Worm (Caenorhabditis elegans) whole organism, L1 larva: ENCODE data around the gene hlh-27.

Experiments used
- C16A3.4 ChIP-seq: fragments of 150-350 bp; optimal IDR thresholded peaks from 2 replicates; lab custom pipeline; 2014; ENCODE audit warnings: missing biosample characterization, missing genetic modification characterization
- F16B12.6 ChIP-seq: fragments of 150-350 bp; optimal IDR thresholded peaks from 2 replicates; lab custom pipeline; 2014; ENCODE audit warnings: missing biosample characterization, missing genetic modification characterization
- aha-1 ChIP-seq: fragments of 150-350 bp; optimal IDR thresholded peaks from 2 replicates; lab custom pipeline; 2014; ENCODE audit warnings: missing biosample characterization, missing genetic modification characterization
- alr-1 ChIP-seq: fragments of 200-800 bp; sonication (Bioruptor generic); optimal IDR thresholded peaks from 2 replicates; lab custom pipeline; 2018; ENCODE audit warnings: borderline replicate concordance, mild to moderate bottlenecking, missing genetic modification characterization, missing compliant biosample characterization
- aly-2 ChIP-seq: fragments of 150-350 bp; optimal IDR thresholded peaks from 2 replicates; lab custom pipeline; 2014; ENCODE audit warnings: missing biosample characterization, missing genetic modification characterization
- ceh-63 ChIP-seq: fragments of 200-800 bp; sonication (Bioruptor generic); optimal IDR thresholded peaks from 2 replicates; lab custom pipeline; 2018; ENCODE audit warnings: mild to moderate bottlenecking, missing genetic modification characterization, missing compliant biosample characterization
- ceh-8 ChIP-seq: fragments of 200-800 bp; sonication (Bioruptor generic); optimal IDR thresholded peaks from 2 replicates; lab custom pipeline; 2018; ENCODE audit warnings: mild to moderate bottlenecking, missing genetic modification characterization, moderate library complexity, missing compliant biosample characterization
- ceh-82 ChIP-seq, 3 experiments: fragments of 150-350 bp in 1 of 3; sonication (generic microtip) in 2 of 3; optimal IDR thresholded peaks; 2 replicates each; lab custom pipeline; 2014 to 2017; ENCODE audit warnings: missing biosample characterization in 3 of 3, missing genetic modification characterization in 3 of 3
- ceh-88 ChIP-seq: fragments of 200-800 bp; sonication (Bioruptor generic); IDR thresholded peaks from 2 replicates; pipeline ENCODE4 v1.3.6; 2022; ENCODE audit warnings: missing genetic modification characterization, missing compliant biosample characterization
- ces-1 ChIP-seq: fragments of 150-350 bp; optimal IDR thresholded peaks from 2 replicates; lab custom pipeline; 2014; ENCODE audit warnings: missing biosample characterization, missing genetic modification reagents, missing genetic modification characterization
- dsc-1 ChIP-seq: sonication (generic microtip); optimal IDR thresholded peaks from 2 replicates; lab custom pipeline; 2016; ENCODE audit warnings: mild to moderate bottlenecking, missing genetic modification characterization, missing compliant biosample characterization
- elt-2 ChIP-seq: sonication (generic microtip); optimal IDR thresholded peaks from 2 replicates; lab custom pipeline; 2016; ENCODE audit warnings: missing genetic modification characterization, mild to moderate bottlenecking, inconsistent platforms, missing compliant biosample characterization, missing genetic modification reagents
- fkh-10 ChIP-seq: sonication (generic microtip); optimal IDR thresholded peaks from 2 replicates; lab custom pipeline; 2017; ENCODE audit warnings: missing biosample characterization, missing genetic modification reagents, missing genetic modification characterization
- fkh-4 ChIP-seq: sonication (generic microtip); optimal IDR thresholded peaks from 2 replicates; lab custom pipeline; 2016; ENCODE audit warnings: missing compliant biosample characterization, missing genetic modification characterization, borderline replicate concordance
- fos-1 ChIP-seq: fragments of 150-350 bp; optimal IDR thresholded peaks from 2 replicates; lab custom pipeline; 2014; ENCODE audit warnings: missing biosample characterization, missing genetic modification characterization
- grh-1 ChIP-seq: fragments of 200-800 bp; sonication (Bioruptor generic); IDR thresholded peaks from 2 replicates; pipeline ENCODE4 v1.3.6; 2022; ENCODE audit warnings: missing genetic modification reagents, missing genetic modification characterization, missing compliant biosample characterization
- hlh-17 ChIP-seq: fragments of 200-800 bp; sonication (Bioruptor generic); optimal IDR thresholded peaks from 2 replicates; lab custom pipeline; 2018; ENCODE audit warnings: missing genetic modification characterization, mild to moderate bottlenecking, missing compliant biosample characterization, moderate library complexity, borderline replicate concordance
- isw-1 ChIP-seq: fragments of 200-800 bp; sonication (Bioruptor generic); IDR thresholded peaks from 2 replicates; pipeline ENCODE4 v1.3.6; 2022; ENCODE audit warnings: missing genetic modification characterization, missing compliant biosample characterization
- lin-14 ChIP-seq: fragments of 200-800 bp; sonication (Bioruptor generic); optimal IDR thresholded peaks from 2 replicates; lab custom pipeline; 2018; ENCODE audit warnings: mild to moderate bottlenecking, missing genetic modification characterization, moderate library complexity, missing compliant biosample characterization
- lin-15B ChIP-seq: fragments of 150-350 bp; sonication (generic microtip); optimal IDR thresholded peaks from 3 replicates; lab custom pipeline; 2014; ENCODE audit warnings: missing biosample characterization, missing genetic modification characterization
- lin-35 ChIP-seq, 2 experiments: fragments of 150-350 bp; optimal IDR thresholded peaks; 2 replicates each; lab custom pipeline; 2014; ENCODE audit warnings: missing biosample characterization in 2 of 2, missing genetic modification characterization in 2 of 2, missing genetic modification reagents in 2 of 2
- mab-9 ChIP-seq: fragments of 200-800 bp; sonication (Bioruptor generic); IDR thresholded peaks from 2 replicates; pipeline ENCODE4 v1.3.6; 2022; ENCODE audit warnings: missing genetic modification reagents, missing genetic modification characterization, missing compliant biosample characterization
- mep-1 ChIP-seq: fragments of 150-350 bp; optimal IDR thresholded peaks from 2 replicates; lab custom pipeline; 2014; ENCODE audit warnings: missing biosample characterization, missing genetic modification characterization
- nhr-12 ChIP-seq: sonication (generic microtip); optimal IDR thresholded peaks from 2 replicates; lab custom pipeline; 2017; ENCODE audit warnings: missing biosample characterization, missing genetic modification characterization
- nhr-20 ChIP-seq: sonication (generic microtip); optimal IDR thresholded peaks from 2 replicates; lab custom pipeline; 2016; ENCODE audit warnings: mild to moderate bottlenecking, missing genetic modification characterization, missing compliant biosample characterization
- nhr-77 ChIP-seq: fragments of 150-350 bp; optimal IDR thresholded peaks from 2 replicates; lab custom pipeline; 2014; ENCODE audit warnings: missing biosample characterization, missing genetic modification characterization
- nhr-85 ChIP-seq: sonication (generic microtip); peaks from one replicate; lab custom pipeline; 2016; ENCODE audit warnings: missing genetic modification characterization, inconsistent platforms, missing compliant biosample characterization
- pag-3 ChIP-seq: sonication (generic microtip); optimal IDR thresholded peaks from 2 replicates; lab custom pipeline; 2017; ENCODE audit warnings: missing genetic modification characterization, mild to moderate bottlenecking, missing compliant biosample characterization, antibody characterized with exemption, borderline replicate concordance; ENCODE audit not compliant: insufficient read depth
- pax-3 ChIP-seq: fragments of 200-800 bp; sonication (Bioruptor generic); optimal IDR thresholded peaks from 2 replicates; lab custom pipeline; 2018; ENCODE audit warnings: mild to moderate bottlenecking, missing genetic modification characterization, moderate library complexity, missing compliant biosample characterization
- skn-1 ChIP-seq: fragments of 150-350 bp; optimal IDR thresholded peaks from 2 replicates; lab custom pipeline; 2014; ENCODE audit warnings: missing biosample characterization, missing genetic modification characterization
- snu-23 ChIP-seq: sonication (generic microtip); optimal IDR thresholded peaks from 2 replicates; lab custom pipeline; 2016; ENCODE audit warnings: missing genetic modification characterization, missing compliant biosample characterization
- sup-37 ChIP-seq: fragments of 200-800 bp; sonication (Bioruptor generic); optimal IDR thresholded peaks from 2 replicates; lab custom pipeline; 2018; ENCODE audit warnings: mild to moderate bottlenecking, missing genetic modification characterization, missing compliant biosample characterization
- tbx-2 ChIP-seq: sonication (generic microtip); optimal IDR thresholded peaks from 2 replicates; lab custom pipeline; 2016; ENCODE audit warnings: missing genetic modification characterization, missing compliant biosample characterization
- tlp-1 ChIP-seq: fragments of 150-350 bp; optimal IDR thresholded peaks from 2 replicates; lab custom pipeline; 2014; ENCODE audit warnings: missing biosample characterization, missing genetic modification characterization
- unc-130 ChIP-seq: fragments of 150-350 bp; optimal IDR thresholded peaks from 2 replicates; lab custom pipeline; 2017; ENCODE audit warnings: missing biosample characterization, missing genetic modification characterization, inconsistent platforms
- unc-30 ChIP-seq: sonication (generic microtip); optimal IDR thresholded peaks from 2 replicates; lab custom pipeline; 2017; ENCODE audit warnings: missing biosample characterization, missing genetic modification characterization
- unc-62 ChIP-seq: fragments of 150-350 bp; optimal IDR thresholded peaks from 2 replicates; lab custom pipeline; 2014; ENCODE audit warnings: missing biosample characterization, missing genetic modification reagents, missing genetic modification characterization
- unc-86 ChIP-seq: sonication (generic microtip); optimal IDR thresholded peaks from 2 replicates; lab custom pipeline; 2016; ENCODE audit warnings: missing genetic modification characterization, missing compliant biosample characterization
- unc-98 ChIP-seq: fragments of 200-800 bp; sonication (Bioruptor generic); IDR thresholded peaks from 2 replicates; pipeline ENCODE4 v1.3.6; 2022; ENCODE audit warnings: missing genetic modification characterization, missing compliant biosample characterization
- vab-15 ChIP-seq: sonication (generic microtip); optimal IDR thresholded peaks from 2 replicates; lab custom pipeline; 2017; ENCODE audit warnings: missing genotype, mild to moderate bottlenecking, missing genetic modification characterization, missing compliant biosample characterization
- xbp-1 ChIP-seq: sonication (generic microtip); optimal IDR thresholded peaks from 2 replicates; lab custom pipeline; 2016; ENCODE audit warnings: missing genetic modification characterization, missing compliant biosample characterization
- ztf-11 ChIP-seq, 2 experiments: sonication (generic microtip); optimal IDR thresholded peaks; 2 replicates each; lab custom pipeline; 2016 to 2017; ENCODE audit warnings: missing genetic modification characterization in 2 of 2, missing biosample characterization in 1 of 2, missing compliant biosample characterization in 1 of 2

The hlh-27 gene

ce11 chrII:5544145-5544515, 4.1 kb upstream of the hlh-27 start (continued):
- TF ChIP-seq aly-2 (tag; lab: Kevin White, UChicago) (no peak), tbx-2 (tag; lab: Kevin White, UChicago) (no peak), unc-98 (GFP tag; lab: Robert Waterston, UW) (no peak), sup-37 (GFP tag; lab: Kevin White, UChicago) (no peak), alr-1 (tag; lab: Kevin White, UChicago) (no peak), tlp-1 (tag; lab: Kevin White, UChicago) (no peak), lin-35 (GFP tag; optimal IDR thresholded peaks at IDR 0.05; lab: Kevin White, UChicago) (peak; percentile 15 to 59), xbp-1 (tag; lab: Kevin White, UChicago) (peak; percentile 27), nhr-77 (peak; percentile 78), unc-130 (tag; lab: Kevin White, UChicago) (no peak), ces-1 (GFP tag; lab: Kevin White, UChicago) (no peak), ztf-11 (tag; optimal IDR thresholded peaks at IDR 0.05; lab: Kevin White, UChicago) (no peak), pag-3 (tag; lab: Kevin White, UChicago) (no peak), fkh-4 (tag; lab: Kevin White, UChicago) (no peak), lin-15B (tag; lab: Kevin White, UChicago) (no peak), ceh-63 (GFP tag; lab: Kevin White, UChicago) (no peak), mep-1 (no peak), unc-62 (GFP tag; lab: Kevin White, UChicago) (no peak), F16B12.6 (tag; lab: Kevin White, UChicago) (peak; percentile 24), lin-14 (GFP tag; lab: Kevin White, UChicago) (peak; percentile 32), unc-30 (tag; lab: Kevin White, UChicago) (no peak), fkh-10 (no peak), dsc-1 (tag; lab: Kevin White, UChicago) (peak; percentile 5), fos-1 (tag; lab: Kevin White, UChicago) (no peak), ceh-82 (tag; optimal IDR thresholded peaks at IDR 0.05; lab: Kevin White, UChicago) (peak in 1 of 3 experiments; percentile 29), hlh-17 (GFP tag; lab: Kevin White, UChicago) (no peak), ceh-8 (GFP tag; lab: Kevin White, UChicago) (no peak), vab-15 (tag; lab: Kevin White, UChicago) (no peak), pax-3 (tag; lab: Kevin White, UChicago) (no peak), elt-2 (peak; percentile 77), unc-86 (no peak), nhr-85 (tag; lab: Kevin White, UChicago) (peak; percentile 66), aha-1 (tag; lab: Kevin White, UChicago) (no peak), C16A3.4 (peak; percentile 63), nhr-20 (tag; lab: Kevin White, UChicago) (peak; percentile 77), grh-1 (no peak), ceh-88 (GFP tag; lab: Robert Waterston, UW) (no peak), mab-9 (GFP tag; lab: Robert Waterston, UW) (no peak), isw-1 (GFP tag; lab: Robert Waterston, UW) (no peak), nhr-12 (no peak), snu-23 (GFP tag; lab: Kevin White, UChicago) (peak; percentile 70), skn-1 (tag; lab: Kevin White, UChicago) (peak; percentile 26)
